Fruit fly (Drosophila melanogaster): ENCODE results near the gene CG11560.
A peak's percentile ranks its signal among the peaks of the same experiment; 100 is the strongest.

The CG11560 gene

DNA sequence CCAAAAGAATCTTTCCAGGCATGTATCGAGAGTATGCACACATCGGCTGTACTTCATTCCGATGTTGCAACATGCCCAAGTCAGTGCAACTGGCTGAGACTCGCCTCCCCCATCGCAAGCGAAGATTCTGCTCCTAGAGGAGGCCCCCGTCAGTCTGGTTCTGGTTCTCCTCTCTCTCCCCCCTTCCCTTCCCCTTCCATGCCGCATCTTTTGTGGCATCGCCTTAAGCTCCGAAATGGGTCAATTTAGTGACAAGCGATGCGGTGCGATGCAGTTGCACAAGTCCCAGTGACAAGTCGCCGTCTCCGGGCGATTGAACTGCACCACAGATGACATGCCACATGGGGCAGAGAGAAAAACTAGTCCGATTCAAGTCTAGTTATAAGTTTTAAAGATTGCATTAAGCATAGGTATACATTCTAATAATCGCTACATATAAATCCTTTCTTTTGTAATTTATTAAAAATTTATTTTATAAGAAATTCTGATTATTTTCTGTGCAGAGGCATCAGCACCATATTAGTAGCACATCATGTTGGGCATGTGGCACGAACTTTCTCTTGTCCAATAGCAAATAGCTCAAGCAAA is 10.7 kb upstream of the CG11560 start:
- no peak for TF ChIP-seq CG17801 (GFP tag; optimal IDR thresholded peaks at IDR 0.05; ENCODE audit: partially characterized antibody)

DNA sequence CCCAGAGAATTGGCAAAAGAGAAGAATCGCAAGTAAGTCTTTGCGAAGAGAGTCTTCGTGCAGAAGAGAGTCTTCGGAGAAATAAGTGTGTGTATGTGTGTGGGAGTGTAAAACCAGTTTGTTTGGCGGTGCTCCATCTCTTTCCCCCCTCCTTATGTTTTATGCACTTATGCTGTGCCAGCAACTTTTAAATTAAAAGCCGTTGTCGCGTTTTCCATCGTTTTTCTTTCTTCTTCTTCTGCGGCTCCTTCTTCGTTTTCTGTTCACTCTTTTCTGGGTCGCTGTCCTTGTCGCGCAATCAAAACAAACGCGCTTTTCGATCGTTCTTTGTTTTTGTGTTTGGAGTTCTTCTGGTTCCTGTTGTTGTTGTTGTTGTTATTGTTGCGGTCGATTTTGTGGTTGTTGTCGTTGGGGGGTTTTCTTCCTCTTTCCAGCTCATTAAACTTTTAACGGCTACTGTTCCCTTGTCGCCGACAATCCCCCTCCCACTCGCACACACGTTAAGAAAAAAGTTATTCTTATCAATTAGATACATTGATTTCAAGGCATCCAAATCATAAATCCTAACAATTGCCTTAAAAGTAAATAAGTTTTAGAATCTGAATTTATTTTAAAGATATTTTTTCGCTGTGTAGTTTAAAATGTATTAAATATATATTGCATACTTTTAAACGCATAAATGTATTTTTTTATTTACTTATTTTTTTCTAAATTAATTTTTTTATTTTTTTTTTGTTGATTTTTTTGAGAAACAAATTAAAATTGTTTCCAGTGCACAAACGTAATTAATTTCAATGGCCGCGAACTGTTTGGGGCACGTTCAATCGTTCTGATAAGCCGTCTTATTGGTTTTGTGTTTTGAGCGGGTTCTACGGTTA is 8.5 kb upstream of the CG11560 start:
- TF ChIP-seq CG17801 (GFP tag; optimal IDR thresholded peaks at IDR 0.05; ENCODE audit: partially characterized antibody), result peak; percentile 77

DNA sequence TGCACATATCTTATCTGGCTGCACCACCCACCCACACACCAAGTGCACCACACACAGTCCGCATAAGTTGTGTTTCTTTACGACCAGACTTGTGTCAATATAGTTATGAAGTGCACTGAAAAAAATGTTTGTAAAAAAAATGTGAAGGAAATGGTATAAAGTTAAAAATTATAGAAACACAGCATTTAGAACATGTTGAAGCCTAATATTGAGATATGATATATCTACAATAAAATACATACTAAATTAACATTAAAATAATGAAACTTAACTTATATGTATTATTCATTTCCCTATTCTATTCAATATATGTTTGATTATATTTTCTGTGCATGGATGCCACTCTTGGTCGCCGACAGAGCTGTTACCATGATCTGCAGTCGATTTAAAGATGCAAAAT is 6.9 kb upstream of the CG11560 start:
- TF ChIP-seq CG17801 (GFP tag; optimal IDR thresholded peaks at IDR 0.05; ENCODE audit: partially characterized antibody), result no peak

DNA sequence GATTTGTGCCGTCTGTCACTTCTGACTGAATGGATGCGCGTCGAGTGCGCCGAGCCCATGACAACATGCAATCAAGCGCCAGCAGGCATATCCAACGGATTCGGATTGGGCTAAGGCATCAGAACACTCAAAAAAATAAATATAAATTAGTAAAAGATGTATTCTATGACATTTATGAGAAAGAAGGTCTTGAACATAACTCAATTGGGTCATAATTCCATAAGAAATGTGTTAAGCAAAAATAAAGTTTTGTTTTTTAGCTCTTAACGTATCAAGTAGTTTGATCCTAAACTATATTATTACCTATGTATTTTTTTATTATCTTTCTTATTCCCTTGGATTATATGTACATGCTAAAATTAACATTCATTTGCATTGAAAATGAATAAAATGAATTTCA is 6.2 kb upstream of the CG11560 start:
- no peak for TF ChIP-seq CG17801 (GFP tag; optimal IDR thresholded peaks at IDR 0.05; ENCODE audit: partially characterized antibody)

- TF ChIP-seq CG17801 (GFP tag; optimal IDR thresholded peaks at IDR 0.05; ENCODE audit: partially characterized antibody), result no peak
Observed at dm6 chr3L:12114188-12114587, 5.6 kb upstream of the CG11560 start.

dm6 chr3L:12115103-12115502 is 4.7 kb upstream of the CG11560 start:
- no peak for TF ChIP-seq CG17801 (GFP tag; optimal IDR thresholded peaks at IDR 0.05; ENCODE audit: partially characterized antibody)

- peak; percentile 16 for TF ChIP-seq CG17801 (GFP tag; optimal IDR thresholded peaks at IDR 0.05; ENCODE audit: partially characterized antibody)
Observed at dm6 chr3L:12115966-12116735, 3.7 kb upstream of the CG11560 start, which contains the start of gene vers. vers (plus strand) TSS chr3L:12116101.

- TF ChIP-seq CG17801 (GFP tag; optimal IDR thresholded peaks at IDR 0.05; ENCODE audit: partially characterized antibody), result peak; percentile 66
Observed at dm6 chr3L:12118156-12118555, 1.7 kb upstream of the CG11560 start, which contains the start of gene ssp. ssp (plus strand) TSS chr3L:12118257.

dm6 chr3L:12118631-12119030 is 1.2 kb upstream of the CG11560 start:
- no peak for TF ChIP-seq CG17801 (GFP tag; optimal IDR thresholded peaks at IDR 0.05; ENCODE audit: partially characterized antibody)

- no peak for TF ChIP-seq CG17801 (GFP tag; optimal IDR thresholded peaks at IDR 0.05; ENCODE audit: partially characterized antibody)
Observed at dm6 chr3L:12122891-12123290, 3.1 kb downstream of the CG11560 start.

DNA sequence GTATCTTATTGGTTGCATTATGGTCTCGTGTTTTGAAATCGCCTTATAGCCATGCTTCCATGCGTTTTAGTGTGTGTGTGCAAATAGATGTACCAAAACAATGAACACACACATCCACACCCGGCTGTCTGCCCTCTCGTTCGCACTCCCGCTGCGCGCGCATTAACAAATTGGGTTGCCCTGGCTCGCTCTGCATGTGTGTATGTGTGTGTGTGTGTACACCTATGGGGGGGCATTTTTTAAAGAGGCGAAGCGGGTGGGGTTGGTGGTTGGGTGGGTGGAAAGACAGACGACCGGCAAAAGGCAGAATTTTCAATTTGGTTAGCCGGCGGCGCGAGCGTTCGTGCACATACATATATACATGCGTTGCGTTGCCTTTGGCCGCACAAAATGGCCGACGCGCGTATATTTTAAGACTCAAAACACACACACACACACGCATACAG is 4.3 kb downstream of the CG11560 start:
- no peak for TF ChIP-seq CG17801 (GFP tag; optimal IDR thresholded peaks at IDR 0.05; ENCODE audit: partially characterized antibody)

dm6 chr3L:12124975-12125374 is 5.2 kb downstream of the CG11560 start, which contains the start of gene yps:
yps (minus strand) TSS chr3L:12125150.
- TF ChIP-seq CG17801 (GFP tag; optimal IDR thresholded peaks at IDR 0.05; ENCODE audit: partially characterized antibody), result peak; percentile 96

DNA sequence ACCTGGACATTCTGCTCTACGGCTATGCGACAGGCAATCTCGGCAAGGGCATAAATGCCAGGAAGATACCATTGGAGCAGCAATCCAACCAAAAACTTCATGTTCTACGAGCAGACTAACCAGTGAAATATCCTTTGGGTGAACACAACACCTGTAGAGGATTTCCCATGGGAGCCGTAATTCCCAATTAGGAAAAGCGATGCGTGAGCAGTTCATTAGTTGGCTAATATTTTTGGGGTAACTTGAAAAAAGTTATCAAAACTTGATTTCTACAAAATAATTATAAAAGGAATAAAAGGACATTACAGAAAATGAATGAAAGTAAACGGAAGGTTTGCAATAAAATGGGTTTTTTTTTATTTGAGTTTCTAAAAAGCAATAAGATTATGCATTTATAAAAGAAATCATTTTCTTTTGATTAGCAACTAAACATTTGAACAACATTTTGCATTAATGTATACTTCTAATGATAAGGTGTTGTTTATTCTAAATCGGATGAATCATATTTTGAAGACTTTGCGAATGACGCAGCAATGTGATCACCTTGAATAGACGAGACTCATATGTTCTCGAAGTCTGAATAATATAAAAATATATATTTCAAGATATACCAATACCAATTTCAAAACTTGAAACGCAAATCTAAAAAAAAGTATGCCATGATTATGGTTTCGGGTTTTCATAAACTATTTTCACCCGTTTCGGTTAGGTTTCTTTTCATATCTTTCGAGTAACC is 7.6 kb downstream of the CG11560 start, which contains the start of the genes Ir68b and CG34241:
TSS of gene Ir68b (minus strand) at position 101 of the 736 bp plus-strand sequence.
TSS of gene CG34241 (plus strand) at position 686 of the 736 bp plus-strand sequence.
- no peak for TF ChIP-seq CG17801 (GFP tag; optimal IDR thresholded peaks at IDR 0.05; ENCODE audit: partially characterized antibody)

DNA sequence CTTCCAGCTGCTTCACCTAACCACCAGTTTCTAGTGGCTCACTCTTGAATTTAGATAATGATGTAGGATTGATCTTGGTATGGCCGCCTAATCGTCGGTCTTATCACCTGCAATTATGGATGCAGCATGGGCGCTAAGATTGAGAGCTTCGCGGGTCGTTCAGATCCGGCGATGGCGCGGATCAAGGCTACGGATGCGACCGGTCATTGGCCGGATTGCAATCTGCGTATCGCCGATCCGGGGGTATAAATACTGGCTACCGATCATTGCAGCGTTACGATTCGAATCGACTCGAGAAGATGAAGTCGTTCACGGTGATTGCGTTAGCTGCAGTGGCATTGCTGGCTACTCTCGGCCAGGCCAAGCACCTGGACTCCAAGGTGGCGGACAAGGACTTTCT is 9.3 kb downstream of the CG11560 start, which contains the start of gene Lsp2:
TSS of gene Lsp2 (plus strand) at position 283 of the 400 bp plus-strand sequence.
- no peak for TF ChIP-seq CG17801 (GFP tag; optimal IDR thresholded peaks at IDR 0.05; ENCODE audit: partially characterized antibody)

Measured in ovary, adult (tissue).